Worm (Caenorhabditis elegans) whole organism, L4 larva: ENCODE data around the gene abhd-12.

Experiments
- Y48G9A.11 ChIP-seq: fragments of 200-800 bp; sonication (Bioruptor generic); IDR thresholded peaks from 2 replicates; pipeline ENCODE4 v1.3.6; 2022; ENCODE audit warnings: missing genetic modification reagents, missing genetic modification characterization, missing compliant biosample characterization
- Y75B8A.6 ChIP-seq: fragments of 200-800 bp; sonication (Bioruptor generic); IDR thresholded peaks from 2 replicates; pipeline ENCODE4 v1.3.6; 2022; ENCODE audit warnings: missing genetic modification reagents, missing genetic modification characterization, missing compliant biosample characterization
- ZK546.5 ChIP-seq, 2 experiments: sonication (generic microtip); optimal IDR thresholded peaks; 2 replicates each; lab custom pipeline; 2017; ENCODE audit warnings: missing biosample characterization in 2 of 2, missing genetic modification characterization in 2 of 2
- aha-1 ChIP-seq: fragments of 150-350 bp; peaks from one replicate; lab custom pipeline; 2014; ENCODE audit warnings: missing biosample characterization, missing genetic modification characterization
- aly-2 ChIP-seq: sonication (generic microtip); optimal IDR thresholded peaks from 2 replicates; lab custom pipeline; 2018; ENCODE audit warnings: missing biosample characterization, missing genetic modification characterization
- ceh-28 ChIP-seq: fragments of 150-350 bp; optimal IDR thresholded peaks from 2 replicates; lab custom pipeline; 2014; ENCODE audit warnings: missing biosample characterization, missing genetic modification reagents, missing genetic modification characterization
- ces-1 ChIP-seq: fragments of 150-350 bp; sonication (generic microtip); optimal IDR thresholded peaks from 4 replicates; lab custom pipeline; 2014; ENCODE audit warnings: missing biosample characterization, missing genetic modification reagents, missing genetic modification characterization
- ctbp-1 ChIP-seq: fragments of 200-800 bp; sonication (Bioruptor generic); IDR thresholded peaks from 2 replicates; pipeline ENCODE4 v1.3.6; 2022; ENCODE audit warnings: missing genetic modification reagents, missing genetic modification characterization, missing compliant biosample characterization
- daf-12 ChIP-seq: fragments of 150-350 bp; optimal IDR thresholded peaks from 2 replicates; lab custom pipeline; 2014; ENCODE audit warnings: missing biosample characterization, missing genetic modification reagents, missing genetic modification characterization
- daf-16 ChIP-seq, 3 experiments: sonication (generic microtip); optimal IDR thresholded peaks; 2 replicates each; lab custom pipeline; 2016 to 2017; ENCODE audit warnings: missing genetic modification characterization in 3 of 3, missing genetic modification reagents in 3 of 3, mild to moderate bottlenecking in 2 of 3, missing compliant biosample characterization in 2 of 3, missing biosample characterization in 1 of 3, moderate library complexity in 1 of 3
- gei-8 ChIP-seq: fragments of 200-800 bp; sonication (Bioruptor generic); optimal IDR thresholded peaks from 2 replicates; lab custom pipeline; 2018; ENCODE audit warnings: mild to moderate bottlenecking, missing genetic modification characterization, missing compliant biosample characterization
- hmg-1.1 ChIP-seq: fragments of 200-800 bp; sonication (Bioruptor generic); IDR thresholded peaks from 2 replicates; pipeline ENCODE4 v1.3.6; 2022; ENCODE audit warnings: missing genetic modification reagents, missing genetic modification characterization, missing compliant biosample characterization
- lin-1 ChIP-seq: fragments of 200-800 bp; sonication (Bioruptor generic); IDR thresholded peaks from 2 replicates; pipeline ENCODE4 v1.3.6; 2022; ENCODE audit warnings: missing genetic modification reagents, missing genetic modification characterization, missing compliant biosample characterization
- lin-38 ChIP-seq: fragments of 200-800 bp; sonication (Bioruptor generic); IDR thresholded peaks from 2 replicates; pipeline ENCODE4 v1.3.6; 2022; ENCODE audit warnings: missing genetic modification reagents, missing genetic modification characterization, missing compliant biosample characterization
- lir-3 ChIP-seq: sonication (generic microtip); optimal IDR thresholded peaks from 2 replicates; lab custom pipeline; 2016; ENCODE audit warnings: mild to moderate bottlenecking, missing genetic modification characterization, missing compliant biosample characterization
- lsy-2 ChIP-seq, 2 experiments: fragments of 150-350 bp in 1 of 2; sonication (generic microtip) in 1 of 2; optimal IDR thresholded peaks; 2 replicates each; lab custom pipeline; 2014 to 2017; ENCODE audit warnings: missing biosample characterization in 2 of 2, missing genetic modification characterization in 2 of 2
- madf-5 ChIP-seq, 2 experiments: fragments of 200-800 bp; sonication (Bioruptor generic); IDR thresholded peaks; 2 replicates each; pipeline ENCODE4 v1.3.6; 2022; ENCODE audit warnings: missing compliant biosample characterization in 2 of 2, missing genetic modification characterization in 2 of 2
- madf-9 ChIP-seq: fragments of 200-800 bp; sonication (Bioruptor generic); conservative IDR thresholded peaks from 2 replicates; pipeline ENCODE4 v1.3.6; 2022; ENCODE audit warnings: missing genetic modification reagents, missing genetic modification characterization, missing compliant biosample characterization
- mxl-2 ChIP-seq: fragments of 200-800 bp; sonication (Bioruptor generic); conservative IDR thresholded peaks from 2 replicates; pipeline ENCODE4 v1.3.6; 2022; ENCODE audit warnings: missing genetic modification reagents, missing genetic modification characterization, missing compliant biosample characterization
- mxl-3 ChIP-seq: fragments of 200-800 bp; sonication (Bioruptor generic); optimal IDR thresholded peaks from 2 replicates; lab custom pipeline; 2018; ENCODE audit warnings: mild to moderate bottlenecking, missing genetic modification characterization, missing compliant biosample characterization
- nhr-111 ChIP-seq: fragments of 200-800 bp; sonication (Bioruptor generic); optimal IDR thresholded peaks from 2 replicates; lab custom pipeline; 2018; ENCODE audit warnings: mild to moderate bottlenecking, missing genetic modification characterization, missing compliant biosample characterization
- nhr-237 ChIP-seq: sonication (generic microtip); optimal IDR thresholded peaks from 2 replicates; lab custom pipeline; 2017; ENCODE audit warnings: missing biosample characterization, missing genetic modification characterization
- nhr-25 ChIP-seq: sonication (generic microtip); optimal IDR thresholded peaks from 2 replicates; lab custom pipeline; 2017; ENCODE audit warnings: missing genetic modification characterization, mild to moderate bottlenecking, missing compliant biosample characterization, antibody characterized with exemption, moderate library complexity, borderline replicate concordance; ENCODE audit not compliant: insufficient read depth
- nhr-41 ChIP-seq: fragments of 200-800 bp; sonication (Bioruptor generic); IDR thresholded peaks from 2 replicates; pipeline ENCODE4 v1.3.6; 2022; ENCODE audit warnings: missing genetic modification reagents, missing genetic modification characterization, missing compliant biosample characterization
- nhr-48 ChIP-seq: sonication (generic microtip); optimal IDR thresholded peaks from 2 replicates; lab custom pipeline; 2016; ENCODE audit warnings: mild to moderate bottlenecking, missing genetic modification characterization, missing compliant biosample characterization
- pqm-1 ChIP-seq: sonication (generic microtip); optimal IDR thresholded peaks from 2 replicates; lab custom pipeline; 2017; ENCODE audit warnings: missing biosample characterization, missing genetic modification characterization
- sdz-12 ChIP-seq: fragments of 200-800 bp; sonication (Bioruptor generic); optimal IDR thresholded peaks from 2 replicates; lab custom pipeline; 2018; ENCODE audit warnings: mild to moderate bottlenecking, missing genetic modification characterization, missing compliant biosample characterization
- snpc-1.2 ChIP-seq: fragments of 200-800 bp; sonication (Bioruptor generic); IDR thresholded peaks from 2 replicates; pipeline ENCODE4 v1.3.6; 2022; ENCODE audit warnings: missing genetic modification reagents, missing genetic modification characterization, missing compliant biosample characterization
- spr-1 ChIP-seq: sonication (generic microtip); optimal IDR thresholded peaks from 2 replicates; lab custom pipeline; 2016; ENCODE audit warnings: mild to moderate bottlenecking, missing genetic modification characterization, missing compliant biosample characterization
- tag-97 ChIP-seq: fragments of 200-800 bp; sonication (Bioruptor generic); IDR thresholded peaks from 2 replicates; pipeline ENCODE4 v1.3.6; 2022; ENCODE audit warnings: missing genetic modification characterization, missing compliant biosample characterization
- tra-1 ChIP-seq: fragments of 200-800 bp; sonication (Bioruptor generic); IDR thresholded peaks from 2 replicates; pipeline ENCODE4 v1.3.6; 2022; ENCODE audit warnings: missing genetic modification reagents, missing genetic modification characterization, missing compliant biosample characterization
- unc-130 ChIP-seq: sonication (generic microtip); optimal IDR thresholded peaks from 2 replicates; lab custom pipeline; 2016; ENCODE audit warnings: missing genetic modification reagents, missing genetic modification characterization, missing compliant biosample characterization
- unc-62 ChIP-seq, 3 experiments: fragments of 150-350 bp in 1 of 3; sonication (generic microtip); optimal IDR thresholded peaks in 2 of 3; peaks in 1 of 3; 1 replicate in 1 of 3; 2 replicates in 2 of 3; lab custom pipeline; 2014 to 2017; ENCODE audit warnings: missing biosample characterization in 3 of 3, missing genetic modification characterization in 3 of 3, missing genetic modification reagents in 3 of 3, missing genotype in 1 of 3
- vab-7 ChIP-seq: fragments of 200-800 bp; sonication (Bioruptor generic); IDR thresholded peaks from 2 replicates; pipeline ENCODE4 v1.3.6; 2022; ENCODE audit warnings: missing genetic modification reagents, missing genetic modification characterization, missing compliant biosample characterization

Gene abhd-12

ce11 chrV:7955168-7955567 lies 28.5 kb upstream of the abhd-12 start, which contains the start of gene F26D11.12 (continued):
- no peak for TF ChIP-seq nhr-41 (GFP tag; lab: Robert Waterston, UW)
- no peak for TF ChIP-seq lsy-2 (tag; optimal IDR thresholded peaks at IDR 0.05; lab: Kevin White, UChicago)
- no peak for TF ChIP-seq ZK546.5 (tag; optimal IDR thresholded peaks at IDR 0.05; lab: Kevin White, UChicago)
- no peak for TF ChIP-seq hmg-1.1 (GFP tag; lab: Robert Waterston, UW)
- no peak for TF ChIP-seq ces-1 (GFP tag; lab: Kevin White, UChicago)
- TF ChIP-seq unc-130 (GFP tag; lab: Kevin White, UChicago) = no peak
- no peak for TF ChIP-seq lin-38
- no peak for TF ChIP-seq ctbp-1 (GFP tag; lab: Robert Waterston, UW)
- TF ChIP-seq lin-1 (GFP tag; lab: Robert Waterston, UW) = no peak
- TF ChIP-seq nhr-111 = no peak
- no peak for TF ChIP-seq mxl-3
- peak; percentile 50 for TF ChIP-seq pqm-1
- TF ChIP-seq mxl-2 (GFP tag; lab: Robert Waterston, UW) = no peak
- no peak for TF ChIP-seq lir-3 (tag; lab: Kevin White, UChicago)
- TF ChIP-seq nhr-237 (tag; lab: Kevin White, UChicago) = no peak
- TF ChIP-seq spr-1 (tag; lab: Kevin White, UChicago) = no peak
- TF ChIP-seq daf-12 = no peak
- TF ChIP-seq gei-8 = no peak
- TF ChIP-seq madf-9 (GFP tag; lab: Robert Waterston, UW) = no peak
- TF ChIP-seq Y48G9A.11 (GFP tag; lab: Robert Waterston, UW) = no peak
- TF ChIP-seq aha-1 (tag; lab: Kevin White, UChicago) = no peak
- TF ChIP-seq, all 104 proteins: peak for 8

ce11 chrV:7956218-7956617 lies 27.5 kb upstream of the abhd-12 start, which contains the start of gene pals-34:
TSS of gene pals-34 (minus strand) at chrV:7956497.
- TF ChIP-seq nhr-25 (tag; lab: Kevin White, UChicago) = no peak
- peak; percentile 24 for TF ChIP-seq aha-1 (tag; lab: Kevin White, UChicago)
- TF ChIP-seq sdz-12 (GFP tag; lab: Kevin White, UChicago) = no peak
- no peak for TF ChIP-seq daf-16 (GFP tag; optimal IDR thresholded peaks at IDR 0.05; lab: Kevin White, UChicago)
- peak; percentile 80 for TF ChIP-seq daf-16 (tag; optimal IDR thresholded peaks at IDR 0.05; lab: Kevin White, UChicago)

ce11 chrV:7958740-7959320 lies 24.8 kb upstream of the abhd-12 start, which contains the start of the genes clec-217 and F26D11.2:
TSS of gene clec-217 (minus strand) at chrV:7958840.
TSS of gene F26D11.2 (plus strand) at chrV:7959270.
- TF ChIP-seq aly-2 (tag; lab: Kevin White, UChicago) (no peak), madf-5 (GFP tag; IDR thresholded peaks at IDR 0.05; lab: Robert Waterston, UW) (no peak), hmg-1.1 (GFP tag; lab: Robert Waterston, UW) (no peak), lsy-2 (tag; optimal IDR thresholded peaks at IDR 0.05; lab: Kevin White, UChicago) (no peak), nhr-111 (no peak), tag-97 (GFP tag; lab: Robert Waterston, UW) (no peak), ceh-28 (tag; lab: Kevin White, UChicago) (no peak), spr-1 (tag; lab: Kevin White, UChicago) (no peak), vab-7 (GFP tag; lab: Robert Waterston, UW) (no peak), nhr-48 (tag; lab: Kevin White, UChicago) (no peak), madf-9 (GFP tag; lab: Robert Waterston, UW) (no peak), tra-1 (GFP tag; lab: Robert Waterston, UW) (no peak)
- TF ChIP-seq, all 104 proteins: peak for 0

ce11 chrV:7964429-7964828 lies 19.2 kb upstream of the abhd-12 start:
- TF ChIP-seq nhr-41 (GFP tag; lab: Robert Waterston, UW) = no peak
- TF ChIP-seq snpc-1.2 (GFP tag; lab: Robert Waterston, UW) = no peak
- TF ChIP-seq sdz-12 (GFP tag; lab: Kevin White, UChicago) = no peak
- TF ChIP-seq Y75B8A.6 (GFP tag; lab: Robert Waterston, UW) = no peak
- peak in 1 of 2 experiments; percentile 96 for TF ChIP-seq unc-62 (GFP tag; optimal IDR thresholded peaks at IDR 0.05 in 1 of 2; lab: Kevin White, UChicago)
- TF ChIP-seq unc-62 (tag; optimal IDR thresholded peaks at IDR 0.05; lab: Kevin White, UChicago) = no peak
